Worm (Caenorhabditis elegans) whole organism, late embryonic: ENCODE measurements around the gene ent-1.

Experiments
- C08G9.2 ChIP-seq: sonication (generic microtip); optimal IDR thresholded peaks from 2 replicates; lab custom pipeline; 2016; ENCODE audit warnings: mild to moderate bottlenecking, missing genetic modification characterization, moderate library complexity, missing compliant biosample characterization
- F13H6.1 ChIP-seq: sonication (generic microtip); optimal IDR thresholded peaks from 2 replicates; lab custom pipeline; 2016; ENCODE audit warnings: missing genetic modification characterization, missing compliant biosample characterization
- K02D7.2 ChIP-seq: sonication (generic microtip); optimal IDR thresholded peaks from 2 replicates; lab custom pipeline; 2017; ENCODE audit warnings: mild to moderate bottlenecking, missing genetic modification characterization, missing compliant biosample characterization
- K09A11.1 ChIP-seq: sonication (generic microtip); optimal IDR thresholded peaks from 2 replicates; lab custom pipeline; 2017; ENCODE audit warnings: antibody characterized with exemption, mild to moderate bottlenecking, missing genetic modification characterization, missing compliant biosample characterization; ENCODE audit not compliant: insufficient read depth
- T23F11.4 ChIP-seq: fragments of 200-800 bp; sonication (Bioruptor generic); optimal IDR thresholded peaks from 2 replicates; lab custom pipeline; 2018; ENCODE audit warnings: mild to moderate bottlenecking, missing genetic modification characterization, missing compliant biosample characterization
- Y22D7AL.16 ChIP-seq: sonication (generic microtip); optimal IDR thresholded peaks from 2 replicates; lab custom pipeline; 2016; ENCODE audit warnings: missing genetic modification characterization, missing compliant biosample characterization
- ama-1 ChIP-seq: fragments of 150-350 bp; optimal IDR thresholded peaks from 2 replicates; lab custom pipeline; 2014
- ceh-18 ChIP-seq: sonication (generic microtip); optimal IDR thresholded peaks from 2 replicates; lab custom pipeline; 2016; ENCODE audit warnings: missing genetic modification characterization, missing compliant biosample characterization
- ceh-19 ChIP-seq: fragments of 200-800 bp; sonication (Bioruptor generic); optimal IDR thresholded peaks from 2 replicates; lab custom pipeline; 2018; ENCODE audit warnings: mild to moderate bottlenecking, missing genetic modification characterization, missing compliant biosample characterization
- ceh-22 ChIP-seq: sonication (generic microtip); optimal IDR thresholded peaks from 2 replicates; lab custom pipeline; 2017; ENCODE audit warnings: missing biosample characterization, missing genetic modification characterization
- ceh-24 ChIP-seq: sonication (generic microtip); optimal IDR thresholded peaks from 2 replicates; lab custom pipeline; 2016; ENCODE audit warnings: mild to moderate bottlenecking, missing genetic modification characterization, missing compliant biosample characterization
- ceh-30 ChIP-seq: fragments of 150-350 bp; optimal IDR thresholded peaks from 2 replicates; lab custom pipeline; 2014; ENCODE audit warnings: missing biosample characterization, missing genetic modification characterization
- ceh-31 ChIP-seq: sonication (generic microtip); optimal IDR thresholded peaks from 2 replicates; lab custom pipeline; 2016; ENCODE audit warnings: missing genetic modification characterization, missing compliant biosample characterization
- ceh-34 ChIP-seq: sonication (generic microtip); optimal IDR thresholded peaks from 2 replicates; lab custom pipeline; 2016; ENCODE audit warnings: mild to moderate bottlenecking, missing genetic modification characterization, missing compliant biosample characterization
- ceh-48 ChIP-seq: sonication (generic microtip); optimal IDR thresholded peaks from 2 replicates; lab custom pipeline; 2016; ENCODE audit warnings: missing genetic modification characterization, inconsistent platforms, missing compliant biosample characterization
- ceh-6 ChIP-seq: fragments of 200-800 bp; sonication (Bioruptor generic); optimal IDR thresholded peaks from 2 replicates; lab custom pipeline; 2018; ENCODE audit warnings: mild to moderate bottlenecking, missing genetic modification characterization, missing compliant biosample characterization
- che-1 ChIP-seq: sonication (generic microtip); optimal IDR thresholded peaks from 2 replicates; lab custom pipeline; 2016; ENCODE audit warnings: mild to moderate bottlenecking, missing genetic modification characterization, missing compliant biosample characterization
- dmd-4 ChIP-seq: sonication (generic microtip); optimal IDR thresholded peaks from 2 replicates; lab custom pipeline; 2016; ENCODE audit warnings: borderline replicate concordance, missing genetic modification characterization, missing compliant biosample characterization
- dve-1 ChIP-seq: sonication (generic microtip); optimal IDR thresholded peaks from 2 replicates; lab custom pipeline; 2017; ENCODE audit warnings: antibody characterized with exemption, mild to moderate bottlenecking, missing genetic modification characterization, missing compliant biosample characterization
- elt-2 ChIP-seq: sonication (generic microtip); optimal IDR thresholded peaks from 2 replicates; lab custom pipeline; 2016; ENCODE audit warnings: missing genetic modification reagents, missing genetic modification characterization, missing compliant biosample characterization
- elt-4 ChIP-seq: sonication (generic microtip); optimal IDR thresholded peaks from 2 replicates; lab custom pipeline; 2016; ENCODE audit warnings: missing genetic modification characterization, missing compliant biosample characterization
- eyg-1 ChIP-seq: sonication (generic microtip); optimal IDR thresholded peaks from 2 replicates; lab custom pipeline; 2016; ENCODE audit warnings: missing genotype, missing genetic modification characterization, missing compliant biosample characterization
- fax-1 ChIP-seq: sonication (generic microtip); optimal IDR thresholded peaks from 2 replicates; lab custom pipeline; 2016; ENCODE audit warnings: missing genotype, missing genetic modification characterization, missing compliant biosample characterization
- gmeb-2 ChIP-seq: sonication (generic microtip); optimal IDR thresholded peaks from 2 replicates; lab custom pipeline; 2016; ENCODE audit warnings: missing genetic modification characterization, inconsistent platforms, missing compliant biosample characterization
- hlh-13 ChIP-seq: fragments of 200-800 bp; sonication (Bioruptor generic); optimal IDR thresholded peaks from 2 replicates; lab custom pipeline; 2018; ENCODE audit warnings: mild to moderate bottlenecking, missing genetic modification characterization, missing compliant biosample characterization
- hlh-15 ChIP-seq: sonication (generic microtip); optimal IDR thresholded peaks from 2 replicates; lab custom pipeline; 2016; ENCODE audit warnings: missing genetic modification characterization, missing compliant biosample characterization
- hlh-30 ChIP-seq: sonication (generic microtip); optimal IDR thresholded peaks from 2 replicates; lab custom pipeline; 2017; ENCODE audit warnings: antibody characterized with exemption, missing genetic modification characterization, missing compliant biosample characterization; ENCODE audit not compliant: insufficient read depth
- hlh-6 ChIP-seq: sonication (generic microtip); optimal IDR thresholded peaks from 2 replicates; lab custom pipeline; 2016; ENCODE audit warnings: missing genotype, missing genetic modification characterization, missing compliant biosample characterization
- lim-6 ChIP-seq: sonication (generic microtip); optimal IDR thresholded peaks from 2 replicates; lab custom pipeline; 2016; ENCODE audit warnings: missing genetic modification characterization, missing compliant biosample characterization
- lin-11 ChIP-seq: fragments of 200-800 bp; sonication (Bioruptor generic); optimal IDR thresholded peaks from 2 replicates; lab custom pipeline; 2018; ENCODE audit warnings: mild to moderate bottlenecking, missing genetic modification characterization, missing compliant biosample characterization
- madf-2 ChIP-seq: sonication (generic microtip); optimal IDR thresholded peaks from 2 replicates; lab custom pipeline; 2017; ENCODE audit warnings: missing genetic modification characterization, missing compliant biosample characterization
- nfya-1 ChIP-seq: sonication (generic microtip); optimal IDR thresholded peaks from 2 replicates; lab custom pipeline; 2017; ENCODE audit warnings: missing genetic modification characterization, mild to moderate bottlenecking, missing compliant biosample characterization, antibody characterized with exemption, moderate library complexity
- nhr-232 ChIP-seq: sonication (generic microtip); optimal IDR thresholded peaks from 2 replicates; lab custom pipeline; 2016; ENCODE audit warnings: missing genetic modification characterization, missing compliant biosample characterization
- npax-4 ChIP-seq: sonication (generic microtip); optimal IDR thresholded peaks from 2 replicates; lab custom pipeline; 2016; ENCODE audit warnings: missing genetic modification characterization, missing compliant biosample characterization
- odd-2 ChIP-seq: sonication (generic microtip); optimal IDR thresholded peaks from 2 replicates; lab custom pipeline; 2017; ENCODE audit warnings: antibody characterized with exemption, mild to moderate bottlenecking, missing genetic modification characterization, missing compliant biosample characterization
- pag-3 ChIP-seq: sonication (generic microtip); optimal IDR thresholded peaks from 2 replicates; lab custom pipeline; 2016; ENCODE audit warnings: missing compliant biosample characterization, missing genetic modification characterization, borderline replicate concordance
- pat-9 ChIP-seq: fragments of 200-800 bp; sonication (Bioruptor generic); optimal IDR thresholded peaks from 2 replicates; lab custom pipeline; 2018; ENCODE audit warnings: mild to moderate bottlenecking, missing genetic modification characterization, moderate library complexity, missing compliant biosample characterization
- pha-2 ChIP-seq: sonication (generic microtip); optimal IDR thresholded peaks from 2 replicates; lab custom pipeline; 2017; ENCODE audit warnings: mild to moderate bottlenecking, missing genetic modification characterization, missing compliant biosample characterization
- pha-4 ChIP-seq: fragments of 150-350 bp; optimal IDR thresholded peaks from 2 replicates; lab custom pipeline; 2018; ENCODE audit warnings: missing biosample characterization, missing genetic modification reagents, missing genetic modification characterization
- pros-1 ChIP-seq: fragments of 150-350 bp; optimal IDR thresholded peaks from 2 replicates; lab custom pipeline; 2014; ENCODE audit warnings: missing biosample characterization, missing genetic modification reagents, missing genetic modification characterization
- rnt-1 ChIP-seq: sonication (generic microtip); optimal IDR thresholded peaks from 2 replicates; lab custom pipeline; 2016; ENCODE audit warnings: missing genetic modification characterization, missing compliant biosample characterization
- sdc-2 ChIP-seq: sonication (generic microtip); optimal IDR thresholded peaks from 2 replicates; lab custom pipeline; 2016; ENCODE audit warnings: missing genotype, missing genetic modification characterization, missing compliant biosample characterization
- sox-2 ChIP-seq: fragments of 200-800 bp; sonication (Bioruptor generic); IDR thresholded peaks from 2 replicates; pipeline ENCODE4 v1.3.6; 2022; ENCODE audit warnings: missing genetic modification reagents, missing genetic modification characterization, missing compliant biosample characterization
- unc-3 ChIP-seq, 2 experiments: fragments of 200-800 bp in 1 of 2; sonication (Bioruptor generic) in 1 of 2; sonication (generic microtip) in 1 of 2; conservative IDR thresholded peaks in 1 of 2; optimal IDR thresholded peaks in 1 of 2; 2 replicates each; pipeline versions ENCODE4 v1.3.6 to Lab custom; 2016 to 2022; ENCODE audit warnings: missing compliant biosample characterization in 2 of 2, missing genetic modification characterization in 2 of 2, missing genetic modification reagents in 1 of 2
- unc-42 ChIP-seq: sonication (generic microtip); optimal IDR thresholded peaks from 2 replicates; lab custom pipeline; 2016; ENCODE audit warnings: missing genotype, missing genetic modification characterization, missing compliant biosample characterization
- unc-55 ChIP-seq: sonication (generic microtip); optimal IDR thresholded peaks from 2 replicates; lab custom pipeline; 2017; ENCODE audit warnings: missing biosample characterization, missing genetic modification reagents, missing genetic modification characterization
- unc-86 ChIP-seq: sonication (generic microtip); optimal IDR thresholded peaks from 2 replicates; lab custom pipeline; 2016; ENCODE audit warnings: missing genetic modification characterization, missing compliant biosample characterization
- zip-5 ChIP-seq: sonication (generic microtip); optimal IDR thresholded peaks from 2 replicates; lab custom pipeline; 2016; ENCODE audit warnings: missing genetic modification characterization, missing compliant biosample characterization
- ztf-16 ChIP-seq: sonication (generic microtip); optimal IDR thresholded peaks from 2 replicates; lab custom pipeline; 2017; ENCODE audit warnings: missing genetic modification characterization, missing compliant biosample characterization

The ent-1 gene

DNA sequence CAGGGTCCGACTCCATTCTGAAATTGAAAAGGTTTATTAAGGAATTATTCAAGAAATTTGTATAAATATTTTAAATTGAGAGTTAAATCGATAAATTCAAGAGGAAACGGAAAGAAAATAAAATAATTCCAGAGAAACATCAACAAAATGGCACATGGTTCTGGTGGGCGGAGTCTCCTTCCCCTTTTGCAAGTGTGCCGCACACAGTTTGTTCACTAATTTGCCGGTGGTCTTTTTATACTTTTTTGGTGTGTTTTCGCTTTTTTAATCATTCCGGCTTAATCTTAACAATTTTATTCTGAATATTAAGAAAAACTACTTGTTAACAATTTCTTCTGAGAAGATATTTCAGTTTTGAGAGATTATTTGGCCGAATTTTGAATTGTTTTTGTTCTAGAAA lies 50.4 kb downstream of the ent-1 start, which contains the start of the genes ragc-1 and Y24F12A.1 (continued):
- TF ChIP-seq hlh-13 (GFP tag; lab: Kevin White, UChicago) (no peak), elt-4 (tag; lab: Kevin White, UChicago) (no peak), ama-1 (lab: Kevin White, UChicago) (no peak), ceh-22 (tag; lab: Kevin White, UChicago) (no peak), Y22D7AL.16 (tag; lab: Kevin White, UChicago) (no peak), rnt-1 (tag; lab: Kevin White, UChicago) (no peak), che-1 (tag; lab: Kevin White, UChicago) (no peak), fax-1 (tag; lab: Kevin White, UChicago) (no peak), ceh-30 (no peak), lin-11 (no peak), pha-4 (no peak), odd-2 (no peak), pag-3 (tag; lab: Kevin White, UChicago) (no peak), pros-1 (tag; lab: Kevin White, UChicago) (no peak), K09A11.1 (peak; percentile 79), F13H6.1 (tag; lab: Kevin White, UChicago) (no peak), ceh-19 (GFP tag; lab: Kevin White, UChicago) (peak; percentile 2), ceh-24 (tag; lab: Kevin White, UChicago) (no peak), hlh-30 (peak; percentile 47), nfya-1 (tag; lab: Kevin White, UChicago) (peak; percentile 23), dmd-4 (tag; lab: Kevin White, UChicago) (no peak), unc-55 (no peak), zip-5 (tag; lab: Kevin White, UChicago) (no peak), ceh-6 (GFP tag; lab: Kevin White, UChicago) (peak; percentile 36), pha-2 (tag; lab: Kevin White, UChicago) (peak; percentile 4), ceh-34 (tag; lab: Kevin White, UChicago) (no peak), nhr-232 (no peak), lim-6 (tag; lab: Kevin White, UChicago) (peak; percentile 6), ceh-18 (tag; lab: Kevin White, UChicago) (no peak), eyg-1 (tag; lab: Kevin White, UChicago) (no peak), C08G9.2 (no peak), hlh-6 (no peak), unc-42 (tag; lab: Kevin White, UChicago) (peak; percentile 10), madf-2 (tag; lab: Kevin White, UChicago) (no peak), elt-2 (peak; percentile 66), sox-2 (no peak), T23F11.4 (GFP tag; lab: Kevin White, UChicago) (no peak), hlh-15 (tag; lab: Kevin White, UChicago) (no peak), unc-86 (tag; lab: Kevin White, UChicago) (peak; percentile 38), npax-4 (tag; lab: Kevin White, UChicago) (no peak), sdc-2 (tag; lab: Kevin White, UChicago) (no peak), K02D7.2 (tag; lab: Kevin White, UChicago) (no peak), ceh-31 (peak; percentile 54), unc-3 (GFP tag; conservative IDR thresholded peaks at IDR 0.05; lab: Robert Waterston, UW) (no peak), unc-3 (tag; optimal IDR thresholded peaks at IDR 0.05; lab: Kevin White, UChicago) (no peak), ceh-48 (tag; lab: Kevin White, UChicago) (no peak), dve-1 (tag; lab: Kevin White, UChicago) (no peak), ztf-16 (tag; lab: Kevin White, UChicago) (no peak), gmeb-2 (no peak), pat-9 (tag; lab: Kevin White, UChicago) (peak; percentile 19)
- TF ChIP-seq, all 69 proteins: peak for 17
